Worm (Caenorhabditis elegans) whole organism, L2 larva: ENCODE results near the gene kin-19.

Experiments
- C34F6.9 ChIP-seq: fragments of 150-350 bp; optimal IDR thresholded peaks from 2 replicates; lab custom pipeline; 2014; ENCODE audit warnings: missing biosample characterization, missing genetic modification characterization
- F13H6.1 ChIP-seq: sonication (generic microtip); optimal IDR thresholded peaks from 2 replicates; lab custom pipeline; 2016; ENCODE audit warnings: missing genetic modification characterization, missing compliant biosample characterization
- Y55F3AM.14 ChIP-seq: fragments of 200-800 bp; sonication (Bioruptor generic); optimal IDR thresholded peaks from 2 replicates; lab custom pipeline; 2018; ENCODE audit warnings: mild to moderate bottlenecking, missing genetic modification characterization, missing compliant biosample characterization
- ZK546.5 ChIP-seq: sonication (generic microtip); optimal IDR thresholded peaks from 2 replicates; lab custom pipeline; 2017; ENCODE audit warnings: missing biosample characterization, missing genetic modification characterization
- aly-2 ChIP-seq: fragments of 150-350 bp; optimal IDR thresholded peaks from 2 replicates; lab custom pipeline; 2014; ENCODE audit warnings: missing biosample characterization, missing genetic modification characterization
- ama-1 ChIP-seq: fragments of 150-350 bp; optimal IDR thresholded peaks from 2 replicates; lab custom pipeline; 2018; ENCODE audit warnings: inconsistent platforms
- blmp-1 ChIP-seq: sonication (generic microtip); optimal IDR thresholded peaks from 2 replicates; lab custom pipeline; 2017; ENCODE audit warnings: missing genetic modification characterization, mild to moderate bottlenecking, missing compliant biosample characterization, antibody characterized with exemption, moderate library complexity; ENCODE audit not compliant: insufficient read depth
- ceh-16 ChIP-seq: fragments of 150-350 bp; optimal IDR thresholded peaks from 2 replicates; lab custom pipeline; 2014; ENCODE audit warnings: missing biosample characterization, missing genetic modification characterization
- crh-2 ChIP-seq: sonication (generic microtip); optimal IDR thresholded peaks from 2 replicates; lab custom pipeline; 2017; ENCODE audit warnings: missing biosample characterization, missing genetic modification characterization
- dmd-4 ChIP-seq: sonication (generic microtip); optimal IDR thresholded peaks from 2 replicates; lab custom pipeline; 2017; ENCODE audit warnings: missing biosample characterization, missing genetic modification characterization
- fos-1 ChIP-seq: fragments of 150-350 bp; optimal IDR thresholded peaks from 2 replicates; lab custom pipeline; 2014; ENCODE audit warnings: missing biosample characterization, missing genetic modification characterization
- lin-39 ChIP-seq: fragments of 150-350 bp; optimal IDR thresholded peaks from 2 replicates; lab custom pipeline; 2014; ENCODE audit warnings: missing biosample characterization, missing genetic modification reagents, missing genetic modification characterization
- lsy-2 ChIP-seq, 2 experiments: fragments of 150-350 bp in 1 of 2; sonication (generic microtip) in 1 of 2; optimal IDR thresholded peaks; 2 replicates each; lab custom pipeline; 2014 to 2017; ENCODE audit warnings: missing biosample characterization in 2 of 2, missing genetic modification characterization in 2 of 2
- mdl-1 ChIP-seq, 2 experiments: fragments of 150-350 bp in 1 of 2; sonication (generic microtip) in 1 of 2; optimal IDR thresholded peaks; 2 replicates each; lab custom pipeline; 2017; ENCODE audit warnings: missing biosample characterization in 2 of 2, missing genetic modification characterization in 2 of 2
- nhr-10 ChIP-seq: sonication (generic microtip); optimal IDR thresholded peaks from 2 replicates; lab custom pipeline; 2017; ENCODE audit warnings: missing biosample characterization, missing genetic modification characterization
- nhr-11 ChIP-seq: fragments of 150-350 bp; optimal IDR thresholded peaks from 2 replicates; lab custom pipeline; 2014; ENCODE audit warnings: missing biosample characterization, missing genetic modification characterization
- nhr-12 ChIP-seq: fragments of 150-350 bp; optimal IDR thresholded peaks from 2 replicates; lab custom pipeline; 2014; ENCODE audit warnings: missing biosample characterization, missing genetic modification characterization
- nhr-21 ChIP-seq: fragments of 150-350 bp; optimal IDR thresholded peaks from 2 replicates; lab custom pipeline; 2014; ENCODE audit warnings: missing biosample characterization, missing genetic modification characterization
- nhr-23 ChIP-seq: fragments of 150-350 bp; optimal IDR thresholded peaks from 2 replicates; lab custom pipeline; 2014; ENCODE audit warnings: missing biosample characterization, missing genetic modification reagents, missing genetic modification characterization
- nhr-237 ChIP-seq: fragments of 150-350 bp; optimal IDR thresholded peaks from 2 replicates; lab custom pipeline; 2014; ENCODE audit warnings: missing biosample characterization, missing genetic modification characterization
- nhr-6 ChIP-seq: fragments of 150-350 bp; optimal IDR thresholded peaks from 2 replicates; lab custom pipeline; 2014; ENCODE audit warnings: missing biosample characterization, missing genetic modification characterization
- nhr-77 ChIP-seq: fragments of 150-350 bp; optimal IDR thresholded peaks from 2 replicates; lab custom pipeline; 2014; ENCODE audit warnings: missing biosample characterization, missing genetic modification characterization
- peb-1 ChIP-seq: fragments of 150-350 bp; optimal IDR thresholded peaks from 2 replicates; lab custom pipeline; 2014; ENCODE audit warnings: missing biosample characterization, missing genetic modification characterization
- skn-1 ChIP-seq: sonication (generic microtip); optimal IDR thresholded peaks from 2 replicates; lab custom pipeline; 2017; ENCODE audit warnings: missing biosample characterization, missing genetic modification characterization
- sma-9 ChIP-seq, 2 experiments: fragments of 150-350 bp in 1 of 2; sonication (generic microtip) in 1 of 2; optimal IDR thresholded peaks; 2 replicates each; lab custom pipeline; 2014 to 2016; ENCODE audit warnings: missing genetic modification characterization in 2 of 2, mild to moderate bottlenecking in 1 of 2, missing biosample characterization in 1 of 2, missing compliant biosample characterization in 1 of 2, missing genetic modification reagents in 1 of 2, moderate library complexity in 1 of 2
- snpc-4 ChIP-seq: fragments of 150-350 bp; optimal IDR thresholded peaks from 2 replicates; lab custom pipeline; 2014; ENCODE audit warnings: missing biosample characterization, missing genetic modification characterization
- unc-55 ChIP-seq: fragments of 150-350 bp; sonication (generic microtip); optimal IDR thresholded peaks from 3 replicates; lab custom pipeline; 2014; ENCODE audit warnings: missing biosample characterization, missing genetic modification reagents, missing genetic modification characterization
- unc-62 ChIP-seq: fragments of 150-350 bp; optimal IDR thresholded peaks from 2 replicates; lab custom pipeline; 2014; ENCODE audit warnings: missing biosample characterization, missing genetic modification reagents, missing genetic modification characterization
- zag-1 ChIP-seq: fragments of 150-350 bp; optimal IDR thresholded peaks from 2 replicates; lab custom pipeline; 2014; ENCODE audit warnings: missing biosample characterization, missing genetic modification characterization
- ztf-1 ChIP-seq: fragments of 200-800 bp; sonication (Bioruptor generic); conservative IDR thresholded peaks from 2 replicates; pipeline ENCODE4 v1.3.6; 2022; ENCODE audit warnings: missing genetic modification characterization, missing compliant biosample characterization
- ztf-11 ChIP-seq: sonication (generic microtip); optimal IDR thresholded peaks from 2 replicates; lab custom pipeline; 2017; ENCODE audit warnings: missing biosample characterization, missing genetic modification characterization
- ztf-4 ChIP-seq: fragments of 150-350 bp; optimal IDR thresholded peaks from 2 replicates; lab custom pipeline; 2014; ENCODE audit warnings: missing biosample characterization, missing genetic modification characterization

The kin-19 gene

ce11 chrIII:4119736-4120135, 33.3 kb upstream of the kin-19 start:
- TF ChIP-seq nhr-6: no peak
- TF ChIP-seq aly-2: no peak
- no peak for TF ChIP-seq dmd-4 (tag; lab: Kevin White, UChicago)

- TF ChIP-seq sma-9 (GFP tag; optimal IDR thresholded peaks at IDR 0.05; lab: Kevin White, UChicago): no peak
- TF ChIP-seq sma-9 (tag; optimal IDR thresholded peaks at IDR 0.05; lab: Kevin White, UChicago): no peak
- TF ChIP-seq ztf-4 (tag; lab: Kevin White, UChicago): no peak
- no peak for TF ChIP-seq peb-1 (tag; lab: Kevin White, UChicago)
- no peak for TF ChIP-seq nhr-6
- TF ChIP-seq nhr-23: no peak
- TF ChIP-seq nhr-21: no peak
- no peak for TF ChIP-seq ceh-16 (tag; lab: Kevin White, UChicago)
- TF ChIP-seq fos-1 (tag; lab: Kevin White, UChicago): no peak
- TF ChIP-seq, all 48 proteins: peak for 0
These were observed 28.6 kb upstream of the kin-19 start, which contains the start of gene unc-103 for ce11 chrIII:4115085-4115484. Gene unc-103 (plus strand): TSS chrIII:4115385.

- TF ChIP-seq nhr-237 (no peak), lsy-2 (tag; optimal IDR thresholded peaks at IDR 0.05; lab: Kevin White, UChicago) (peak in 1 of 2 experiments; percentile 52), ZK546.5 (tag; lab: Kevin White, UChicago) (no peak), nhr-12 (tag; lab: Kevin White, UChicago) (no peak), F13H6.1 (tag; lab: Kevin White, UChicago) (peak; percentile 64), C34F6.9 (peak; percentile 19), crh-2 (tag; lab: Kevin White, UChicago) (no peak), sma-9 (GFP tag; optimal IDR thresholded peaks at IDR 0.05; lab: Kevin White, UChicago) (peak; percentile 47), sma-9 (tag; optimal IDR thresholded peaks at IDR 0.05; lab: Kevin White, UChicago) (no peak), unc-62 (GFP tag; lab: Kevin White, UChicago) (no peak), nhr-23 (no peak), lin-39 (tag; lab: Kevin White, UChicago) (no peak)
These were observed 27.2 kb upstream of the kin-19 start for ce11 chrIII:4113594-4113993.

- no peak for TF ChIP-seq lsy-2 (tag; optimal IDR thresholded peaks at IDR 0.05; lab: Kevin White, UChicago)
- no peak for TF ChIP-seq nhr-77 (tag; lab: Kevin White, UChicago)
- TF ChIP-seq unc-55 (GFP tag; lab: Kevin White, UChicago): no peak
- no peak for TF ChIP-seq nhr-237
- no peak for TF ChIP-seq mdl-1 (tag; optimal IDR thresholded peaks at IDR 0.05; lab: Kevin White, UChicago)
- TF ChIP-seq skn-1: no peak
- TF ChIP-seq Y55F3AM.14 (GFP tag; lab: Kevin White, UChicago): no peak
- TF ChIP-seq nhr-10: no peak
- no peak for TF ChIP-seq ztf-11 (tag; lab: Kevin White, UChicago)
- TF ChIP-seq snpc-4 (tag; lab: Kevin White, UChicago): no peak
- TF ChIP-seq nhr-11: no peak
- TF ChIP-seq, all 48 proteins: peak for 0
These were observed 21.6 kb upstream of the kin-19 start for ce11 chrIII:4107929-4108520.

ce11 chrIII:4107227-4107626, 20.8 kb upstream of the kin-19 start:
- TF ChIP-seq zag-1 (tag; lab: Kevin White, UChicago) (no peak), C34F6.9 (no peak), crh-2 (tag; lab: Kevin White, UChicago) (no peak), ztf-1 (GFP tag; lab: Robert Waterston, UW) (no peak), ama-1 (no peak), nhr-6 (no peak)
- TF ChIP-seq, all 48 proteins: peak for 0

- TF ChIP-seq blmp-1 (no peak), nhr-6 (no peak), ama-1 (no peak), nhr-237 (no peak), lin-39 (tag; lab: Kevin White, UChicago) (no peak), dmd-4 (tag; lab: Kevin White, UChicago) (no peak)
These were observed 20.2 kb upstream of the kin-19 start for ce11 chrIII:4106611-4107010.
